Fruit fly (Drosophila melanogaster) Kc167 (cell line): ENCODE data around the gene RpS28a.

Source experiments
- h ChIP-seq: fragments of >200 bp; optimal IDR thresholded peaks from 3 replicates; lab custom pipeline; 2018; ENCODE audit warnings: missing external identifiers
- insv ChIP-seq: fragments of >200 bp; optimal IDR thresholded peaks from 3 replicates; lab custom pipeline; 2018; ENCODE audit warnings: missing external identifiers
- psq ChIP-seq: fragments of >200 bp; optimal IDR thresholded peaks from 2 replicates; lab custom pipeline; 2017; ENCODE audit warnings: missing external identifiers
- ttk ChIP-seq: sonication (Bioruptor generic); optimal IDR thresholded peaks from 2 replicates; lab custom pipeline; 2017; ENCODE audit warnings: missing external identifiers

- TF ChIP-seq insv (lab: Kevin White, UChicago), result no peak
- TF ChIP-seq psq (lab: Kevin White, UChicago), result no peak
- no peak for TF ChIP-seq h (lab: Kevin White, UChicago)
- TF ChIP-seq ttk (lab: Kevin White, UChicago), result no peak
Measured at dm6 chr3R:30000286-30000685, 22.2 kb downstream of the RpS28a start, which contains the start of gene Tace.
